Worm (Caenorhabditis elegans) whole organism, L4/young adult: ENCODE results near the gene wdr-5.3.

ENCODE experiments used
- W03F9.2 ChIP-seq: fragments of 150-350 bp; optimal IDR thresholded peaks from 2 replicates; lab custom pipeline; 2014; ENCODE audit warnings: missing biosample characterization, missing genetic modification characterization
- dao-5 ChIP-seq: sonication (generic microtip); optimal IDR thresholded peaks from 2 replicates; lab custom pipeline; 2016; ENCODE audit warnings: missing genotype, missing genetic modification characterization, moderate library complexity, missing compliant biosample characterization

DNA sequence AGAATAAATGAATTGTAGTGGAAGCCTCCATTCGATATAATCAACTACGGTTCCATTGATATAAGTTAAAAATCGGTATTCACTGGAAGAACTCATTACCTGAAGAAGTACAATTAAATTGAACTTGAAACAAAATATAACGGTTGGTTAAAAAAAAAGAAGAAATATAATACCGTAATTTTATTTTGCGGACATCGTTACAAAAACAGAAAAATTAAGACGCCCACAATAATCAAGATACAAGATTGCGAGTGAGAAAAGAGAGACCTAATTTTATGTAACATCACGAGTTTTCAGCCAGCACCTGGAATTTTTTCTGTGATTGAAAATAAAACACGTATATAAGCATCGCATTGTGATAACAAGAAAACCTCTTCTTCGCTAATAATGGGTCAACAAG lies 25.8 kb downstream of the wdr-5.3 start, which contains the start of gene sre-6:
- TF ChIP-seq W03F9.2 (tag; lab: Kevin White, UChicago): no peak
- TF ChIP-seq dao-5 (tag; lab: Kevin White, UChicago): no peak
